Fruit fly (Drosophila melanogaster): ENCODE data around the gene RpL26.

The RpL26 gene

DNA sequence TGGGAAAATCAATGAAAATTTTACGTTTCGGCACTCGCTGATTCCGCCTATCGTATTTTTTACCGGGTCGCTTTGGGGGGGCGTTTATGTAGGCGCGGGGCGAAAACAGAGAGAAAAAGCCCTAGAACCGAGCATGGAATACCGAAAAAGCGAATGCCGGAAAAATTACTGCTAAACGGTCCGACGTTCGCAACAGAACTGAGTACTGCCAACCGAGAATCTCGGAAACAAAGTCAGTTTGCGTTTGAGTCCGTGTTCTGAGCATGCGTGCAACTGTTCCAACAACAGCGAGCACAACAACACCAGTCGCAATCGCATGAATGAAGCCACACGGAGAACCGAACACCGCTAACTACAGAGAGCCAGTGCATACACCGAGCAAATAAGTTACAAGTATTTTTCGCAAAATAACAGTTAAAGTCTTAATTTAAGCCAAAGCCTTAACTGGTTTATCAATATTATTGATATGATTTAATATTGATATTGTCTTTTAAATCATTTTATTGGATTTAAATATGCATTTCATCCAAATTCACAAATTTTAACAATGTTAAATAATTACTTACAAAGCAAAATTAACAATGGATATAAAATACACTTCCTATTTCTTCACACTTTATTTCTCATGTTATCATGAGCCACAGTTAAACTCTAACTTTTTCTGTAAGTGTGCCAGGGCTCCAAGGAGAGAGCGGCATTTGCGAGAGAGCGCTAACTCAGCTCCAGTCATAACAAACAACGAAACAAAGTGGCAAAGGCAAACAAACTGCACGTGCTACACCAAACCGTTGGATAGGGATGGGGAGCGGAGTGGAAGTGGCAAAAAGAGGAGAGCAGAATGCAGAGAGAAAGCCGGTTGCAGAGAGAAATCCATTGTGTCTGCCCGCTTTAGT lies 8.1 kb upstream of the RpL26 start, which contains the start of gene CG3961 (continued):
- no peak for TF ChIP-seq ftz-f1 (GFP tag; optimal IDR thresholded peaks at IDR 0.05)
- TF ChIP-seq pb (GFP tag; optimal IDR thresholded peaks at IDR 0.05): peak; percentile 55
- TF ChIP-seq chif (GFP tag; optimal IDR thresholded peaks at IDR 0.05): peak; percentile 85 to 94
- TF ChIP-seq br (optimal IDR thresholded peaks at IDR 0.05): no peak
- no peak for TF ChIP-seq bigmax (GFP tag; optimal IDR thresholded peaks at IDR 0.05)
- peak; percentile 68 for TF ChIP-seq CG31224 (GFP tag; IDR thresholded peaks at IDR 0.05)
- peak; percentile 97 for TF ChIP-seq CG11723 (GFP tag; optimal IDR thresholded peaks at IDR 0.05)
- TF ChIP-seq kni (GFP tag; optimal IDR thresholded peaks at IDR 0.05): peak; percentile 86
- TF ChIP-seq CG12769 (tag; optimal IDR thresholded peaks at IDR 0.05): peak; percentile 92
- TF ChIP-seq Taf1 (GFP tag; IDR thresholded peaks at IDR 0.05): peak; percentile 51; the same call in 1 of the 2 replicates
- peak; percentile 97 for TF ChIP-seq run (tag; optimal IDR thresholded peaks at IDR 0.05)
- peak; percentile 83 for TF ChIP-seq CHES-1-like (GFP tag; optimal IDR thresholded peaks at IDR 0.05)
- TF ChIP-seq CG12236 (GFP tag; optimal IDR thresholded peaks at IDR 0.05): peak; percentile 76
- peak; percentile 95 for TF ChIP-seq CG12299 (tag; optimal IDR thresholded peaks at IDR 0.05)
- TF ChIP-seq CG14441 (GFP tag; IDR thresholded peaks at IDR 0.05): peak; percentile 82
- TF ChIP-seq CG18619 (GFP tag; optimal IDR thresholded peaks at IDR 0.05): peak; percentile 98
- TF ChIP-seq nerfin-2 (GFP tag; IDR thresholded peaks at IDR 0.05; ENCODE audit: partially characterized antibody): 0 out of 2 replicates have a peak, but pooled peaks have one; percentile 16
- peak; percentile 98 for TF ChIP-seq CG11504 (tag; optimal IDR thresholded peaks at IDR 0.05)
- TF ChIP-seq Dfd (GFP tag; optimal IDR thresholded peaks at IDR 0.05): peak in 1 of 2 experiments; percentile 85
- peak; percentile 96 for TF ChIP-seq CG5245 (GFP tag; optimal IDR thresholded peaks at IDR 0.05)
- TF ChIP-seq CG8478 (optimal IDR thresholded peaks at IDR 0.05): no peak
- TF ChIP-seq C15 (GFP tag; IDR thresholded peaks at IDR 0.05): no peak; the same call in 2 of the 3 replicates
- peak; percentile 82 for TF ChIP-seq mam (GFP tag; optimal IDR thresholded peaks at IDR 0.05)
- TF ChIP-seq CG31441 (GFP tag; IDR thresholded peaks at IDR 0.05): peak; percentile 99
- peak; percentile 88 for TF ChIP-seq ssp (GFP tag; IDR thresholded peaks at IDR 0.05)
- TF ChIP-seq BEAF-32 (GFP tag; optimal IDR thresholded peaks at IDR 0.05): peak; percentile 18
- peak; percentile 93 for TF ChIP-seq Dek (tag; optimal IDR thresholded peaks at IDR 0.05)
- TF ChIP-seq CG42726 (GFP tag; IDR thresholded peaks at IDR 0.05; ENCODE audit: partially characterized antibody): no peak
- TF ChIP-seq Fer1 (GFP tag; optimal IDR thresholded peaks at IDR 0.05): peak; percentile 96
- TF ChIP-seq Nf-YC (tag; optimal IDR thresholded peaks at IDR 0.05): peak; percentile 89
- TF ChIP-seq ind (GFP tag; optimal IDR thresholded peaks at IDR 0.05): peak; percentile 96
- TF ChIP-seq inv (GFP tag; IDR thresholded peaks at IDR 0.05; ENCODE audit: partially characterized antibody): no peak
- peak; percentile 59 for TF ChIP-seq tx (GFP tag; optimal IDR thresholded peaks at IDR 0.05)
- peak; percentile 66 for TF ChIP-seq Jarid2 (GFP tag; optimal IDR thresholded peaks at IDR 0.05)
- TF ChIP-seq CG13424 (tag; optimal IDR thresholded peaks at IDR 0.05): peak; percentile 99
- peak; percentile 19 for TF ChIP-seq Kr (GFP tag; optimal IDR thresholded peaks at IDR 0.05)
- TF ChIP-seq CG2712 (tag; optimal IDR thresholded peaks at IDR 0.05): peak; percentile 99
- peak; percentile 83 for TF ChIP-seq pnt (GFP tag; optimal IDR thresholded peaks at IDR 0.05)
- TF ChIP-seq z (GFP tag; IDR thresholded peaks at IDR 0.05): 0 out of 3 replicates have a peak, but pooled peaks have one; percentile 10
- TF ChIP-seq Trl (optimal IDR thresholded peaks at IDR 0.05): peak; percentile 79 to 92
- TF ChIP-seq Trl (GFP tag; optimal IDR thresholded peaks at IDR 0.05): peak; percentile 83
- peak; percentile 57 for TF ChIP-seq CG7271 (tag; optimal IDR thresholded peaks at IDR 0.05)
- TF ChIP-seq CG11085 (GFP tag; IDR thresholded peaks at IDR 0.05): peak; percentile 59
- TF ChIP-seq fd64A (GFP tag; optimal IDR thresholded peaks at IDR 0.05): peak; percentile 90
- peak; percentile 97 for TF ChIP-seq CG8290 (GFP tag; optimal IDR thresholded peaks at IDR 0.05)
- peak; percentile 70 to 86 for TF ChIP-seq CG8290 (tag; optimal IDR thresholded peaks at IDR 0.05)
- TF ChIP-seq HLH54F (GFP tag; optimal IDR thresholded peaks at IDR 0.05): peak; percentile 75
- peak; percentile 94 for TF ChIP-seq lbe (GFP tag; optimal IDR thresholded peaks at IDR 0.05)
- peak; percentile 97 for TF ChIP-seq cwo (GFP tag; optimal IDR thresholded peaks at IDR 0.05)
